Worm (Caenorhabditis elegans) whole organism, early embryonic: ENCODE data around the gene F30H5.5.

Experiments
- B0310.2 ChIP-seq: sonication (generic microtip); optimal IDR thresholded peaks from 2 replicates; lab custom pipeline; 2016; ENCODE audit warnings: mild to moderate bottlenecking, missing genetic modification characterization, missing compliant biosample characterization
- F13C5.2 ChIP-seq: sonication (generic microtip); optimal IDR thresholded peaks from 2 replicates; lab custom pipeline; 2017; ENCODE audit warnings: mild to moderate bottlenecking, missing genetic modification characterization, inconsistent platforms, missing compliant biosample characterization
- ama-1 ChIP-seq: fragments of 150-350 bp; optimal IDR thresholded peaks from 2 replicates; lab custom pipeline; 2014
- ceh-13 ChIP-seq: fragments of 200-800 bp; sonication (Bioruptor generic); optimal IDR thresholded peaks from 2 replicates; lab custom pipeline; 2018; ENCODE audit warnings: mild to moderate bottlenecking, missing genetic modification characterization, missing compliant biosample characterization
- ceh-36 ChIP-seq: sonication (generic microtip); optimal IDR thresholded peaks from 2 replicates; lab custom pipeline; 2016; ENCODE audit warnings: missing genetic modification characterization, inconsistent platforms, missing compliant biosample characterization
- ets-7 ChIP-seq: sonication (generic microtip); optimal IDR thresholded peaks from 2 replicates; lab custom pipeline; 2016; ENCODE audit warnings: missing genotype, missing genetic modification characterization, missing compliant biosample characterization
- flt-1 ChIP-seq: fragments of 200-800 bp; sonication (Bioruptor generic); IDR thresholded peaks from 2 replicates; pipeline ENCODE4 v1.3.6; 2022; ENCODE audit warnings: missing genetic modification characterization, missing compliant biosample characterization
- hmbx-1 ChIP-seq: sonication (generic microtip); optimal IDR thresholded peaks from 2 replicates; lab custom pipeline; 2016; ENCODE audit warnings: mild to moderate bottlenecking, missing genetic modification characterization, missing compliant biosample characterization
- pes-1 ChIP-seq: fragments of 200-800 bp; sonication (Bioruptor generic); IDR thresholded peaks from 2 replicates; pipeline ENCODE4 v1.3.6; 2022; ENCODE audit warnings: missing genetic modification reagents, missing genetic modification characterization, missing compliant biosample characterization
- scrt-1 ChIP-seq: fragments of 200-800 bp; sonication (Bioruptor generic); IDR thresholded peaks from 2 replicates; pipeline ENCODE4 v1.3.6; 2022; ENCODE audit warnings: missing genetic modification characterization, missing compliant biosample characterization
- sea-1 ChIP-seq: fragments of 200-800 bp; sonication (Bioruptor generic); conservative IDR thresholded peaks from 2 replicates; pipeline ENCODE4 v1.3.6; 2022; ENCODE audit warnings: missing genetic modification characterization, missing compliant biosample characterization
- tra-4 ChIP-seq: sonication (generic microtip); optimal IDR thresholded peaks from 2 replicates; lab custom pipeline; 2017; ENCODE audit warnings: missing genetic modification characterization, missing compliant biosample characterization

DNA sequence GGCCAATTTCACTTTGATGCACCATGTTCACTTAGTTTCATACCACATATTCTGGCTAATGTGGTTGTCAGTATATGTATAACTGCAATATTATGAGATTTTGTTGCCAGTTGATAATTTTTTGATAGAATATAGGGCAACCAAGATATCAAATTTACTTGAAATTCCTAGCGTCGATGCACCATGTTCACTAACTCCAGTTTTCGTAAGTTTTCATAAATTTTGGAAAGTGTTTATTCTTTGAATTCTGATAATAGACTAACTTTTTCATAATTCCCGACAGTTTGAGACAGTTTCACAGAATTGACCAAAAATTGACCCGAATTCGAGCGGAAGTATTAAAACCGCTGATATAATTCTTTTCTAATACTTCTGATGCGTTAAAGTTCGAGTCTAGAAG, 48.5 kb downstream of the F30H5.5 start:
- no peak for TF ChIP-seq hmbx-1
- no peak for TF ChIP-seq ama-1 (lab: Kevin White, UChicago)
- TF ChIP-seq tra-4 (tag; lab: Kevin White, UChicago), result no peak
- no peak for TF ChIP-seq flt-1 (GFP tag; lab: Robert Waterston, UW)
- TF ChIP-seq ets-7 (tag; lab: Kevin White, UChicago), result no peak
- no peak for TF ChIP-seq F13C5.2 (tag; lab: Kevin White, UChicago)
- TF ChIP-seq ceh-13 (GFP tag; lab: Kevin White, UChicago), result no peak
- no peak for TF ChIP-seq B0310.2 (tag; lab: Kevin White, UChicago)
- TF ChIP-seq scrt-1 (GFP tag; lab: Robert Waterston, UW), result no peak
- TF ChIP-seq ceh-36 (tag; lab: Kevin White, UChicago), result no peak
- TF ChIP-seq pes-1 (GFP tag; lab: Robert Waterston, UW), result no peak
- no peak for TF ChIP-seq sea-1 (GFP tag; lab: Robert Waterston, UW)
